Worm (Caenorhabditis elegans) whole organism, L1 larva: ENCODE measurements around the gene ksr-1.

ENCODE experiments used
- ama-1 ChIP-seq: fragments of 150-350 bp; optimal IDR thresholded peaks from 2 replicates; lab custom pipeline; 2014
- blmp-1 ChIP-seq: fragments of 150-350 bp; optimal IDR thresholded peaks from 2 replicates; lab custom pipeline; 2014; ENCODE audit warnings: missing biosample characterization, missing genetic modification characterization
- ceh-82 ChIP-seq, 3 experiments: fragments of 150-350 bp in 1 of 3; sonication (generic microtip) in 2 of 3; optimal IDR thresholded peaks; 2 replicates each; lab custom pipeline; 2014 to 2017; ENCODE audit warnings: missing biosample characterization in 3 of 3, missing genetic modification characterization in 3 of 3
- elt-2 ChIP-seq: sonication (generic microtip); optimal IDR thresholded peaks from 2 replicates; lab custom pipeline; 2016; ENCODE audit warnings: missing genetic modification characterization, mild to moderate bottlenecking, inconsistent platforms, missing compliant biosample characterization, missing genetic modification reagents
- grh-1 ChIP-seq: fragments of 200-800 bp; sonication (Bioruptor generic); IDR thresholded peaks from 2 replicates; pipeline ENCODE4 v1.3.6; 2022; ENCODE audit warnings: missing genetic modification reagents, missing genetic modification characterization, missing compliant biosample characterization
- nhr-11 ChIP-seq: fragments of 150-350 bp; optimal IDR thresholded peaks from 2 replicates; lab custom pipeline; 2014; ENCODE audit warnings: missing biosample characterization, missing genetic modification characterization
- nhr-28 ChIP-seq: fragments of 150-350 bp; optimal IDR thresholded peaks from 2 replicates; lab custom pipeline; 2014; ENCODE audit warnings: missing biosample characterization, missing genetic modification characterization
- vab-15 ChIP-seq: sonication (generic microtip); optimal IDR thresholded peaks from 2 replicates; lab custom pipeline; 2017; ENCODE audit warnings: missing genotype, mild to moderate bottlenecking, missing genetic modification characterization, missing compliant biosample characterization

DNA sequence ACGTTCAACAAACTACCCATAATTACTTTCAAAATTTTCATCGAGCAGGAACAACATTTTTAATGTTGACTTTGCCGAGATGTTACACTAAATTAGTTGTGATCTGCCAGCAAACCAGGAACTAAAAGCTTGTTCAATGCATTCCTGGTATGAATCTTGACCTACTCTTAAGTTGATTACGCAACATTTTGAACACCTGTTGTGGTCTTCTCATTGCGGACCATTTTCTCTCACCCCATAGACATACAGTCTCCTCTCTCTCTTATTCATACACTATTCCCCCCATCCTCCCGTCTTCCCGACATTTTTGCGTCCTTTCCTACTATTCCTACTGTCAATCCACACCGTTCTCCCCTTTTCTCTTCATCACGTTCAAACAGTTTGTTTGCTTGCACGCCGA, 1.5 kb upstream of the ksr-1 start:
- TF ChIP-seq nhr-28 (tag; lab: Kevin White, UChicago) (no peak), ama-1 (no peak), elt-2 (tag; lab: Kevin White, UChicago) (no peak), blmp-1 (tag; lab: Kevin White, UChicago) (no peak), ceh-82 (tag; optimal IDR thresholded peaks at IDR 0.05; lab: Kevin White, UChicago) (no peak), nhr-11 (no peak), grh-1 (GFP tag; lab: Robert Waterston, UW) (no peak), vab-15 (no peak)
